Worm (Caenorhabditis elegans) whole organism, mixed stage, embryonic: ENCODE data around the gene srw-89.

Source experiments
- M03D4.4 ChIP-seq: sonication (generic microtip); optimal IDR thresholded peaks from 2 replicates; lab custom pipeline; 2017; ENCODE audit warnings: mild to moderate bottlenecking, missing genetic modification characterization, missing compliant biosample characterization
- bed-3 ChIP-seq: fragments of 200-800 bp; sonication (Bioruptor generic); optimal IDR thresholded peaks from 3 replicates; lab custom pipeline; 2018; ENCODE audit warnings: mild to moderate bottlenecking, missing genetic modification characterization, moderate library complexity, missing compliant biosample characterization
- blmp-1 ChIP-seq: fragments of 150-350 bp; optimal IDR thresholded peaks from 2 replicates; lab custom pipeline; 2014; ENCODE audit warnings: missing biosample characterization, missing genetic modification characterization
- ceh-39 ChIP-seq: fragments of 150-350 bp; optimal IDR thresholded peaks from 2 replicates; lab custom pipeline; 2014; ENCODE audit warnings: missing biosample characterization, missing genetic modification characterization
- ceh-83 ChIP-seq: fragments of 200-800 bp; sonication (Bioruptor generic); optimal IDR thresholded peaks from 2 replicates; lab custom pipeline; 2018; ENCODE audit warnings: mild to moderate bottlenecking, missing genetic modification characterization, missing compliant biosample characterization
- ces-1 ChIP-seq: fragments of 150-350 bp; optimal IDR thresholded peaks from 2 replicates; lab custom pipeline; 2014; ENCODE audit warnings: missing biosample characterization, missing genetic modification reagents, missing genetic modification characterization
- cnd-1 ChIP-seq: fragments of 200-800 bp; sonication (Bioruptor generic); optimal IDR thresholded peaks from 2 replicates; lab custom pipeline; 2018; ENCODE audit warnings: mild to moderate bottlenecking, missing genetic modification characterization, missing compliant biosample characterization
- drap-1 ChIP-seq: fragments of 200-800 bp; sonication (Bioruptor generic); optimal IDR thresholded peaks from 3 replicates; lab custom pipeline; 2018; ENCODE audit warnings: mild to moderate bottlenecking, missing genetic modification characterization, missing compliant biosample characterization
- elt-1 ChIP-seq: sonication (generic microtip); optimal IDR thresholded peaks from 2 replicates; lab custom pipeline; 2017; ENCODE audit warnings: missing genetic modification characterization, mild to moderate bottlenecking, missing compliant biosample characterization, antibody characterized with exemption, moderate library complexity, borderline replicate concordance; ENCODE audit not compliant: insufficient read depth
- elt-3 ChIP-seq: fragments of 150-350 bp; optimal IDR thresholded peaks from 2 replicates; lab custom pipeline; 2014; ENCODE audit warnings: missing biosample characterization, missing genetic modification characterization
- flh-1 ChIP-seq: fragments of 200-800 bp; sonication (Bioruptor generic); optimal IDR thresholded peaks from 2 replicates; lab custom pipeline; 2018; ENCODE audit warnings: mild to moderate bottlenecking, missing genetic modification characterization, moderate library complexity, missing compliant biosample characterization
- ham-2 ChIP-seq: fragments of 200-800 bp; sonication (Bioruptor generic); optimal IDR thresholded peaks from 2 replicates; lab custom pipeline; 2018; ENCODE audit warnings: mild to moderate bottlenecking, missing genetic modification characterization, missing compliant biosample characterization
- hlh-1 ChIP-seq: fragments of 150-350 bp; optimal IDR thresholded peaks from 2 replicates; lab custom pipeline; 2014; ENCODE audit warnings: missing biosample characterization, missing genetic modification reagents, missing genetic modification characterization
- lin-13 ChIP-seq: fragments of 150-350 bp; optimal IDR thresholded peaks from 2 replicates; lab custom pipeline; 2014; ENCODE audit warnings: missing biosample characterization, missing genetic modification characterization
- lin-32 ChIP-seq: fragments of 200-800 bp; sonication (Bioruptor generic); optimal IDR thresholded peaks from 2 replicates; lab custom pipeline; 2018; ENCODE audit warnings: mild to moderate bottlenecking, missing genetic modification characterization, missing compliant biosample characterization
- lsy-2 ChIP-seq: fragments of 150-350 bp; optimal IDR thresholded peaks from 2 replicates; lab custom pipeline; 2014; ENCODE audit warnings: missing biosample characterization, missing genetic modification characterization
- mab-5 ChIP-seq: fragments of 150-350 bp; optimal IDR thresholded peaks from 2 replicates; lab custom pipeline; 2014; ENCODE audit warnings: missing biosample characterization, missing genetic modification characterization
- mep-1 ChIP-seq: fragments of 150-350 bp; optimal IDR thresholded peaks from 2 replicates; lab custom pipeline; 2017; ENCODE audit warnings: missing biosample characterization, missing genetic modification reagents, missing genetic modification characterization, inconsistent platforms
- nhr-12 ChIP-seq: fragments of 150-350 bp; optimal IDR thresholded peaks from 2 replicates; lab custom pipeline; 2014; ENCODE audit warnings: missing biosample characterization, missing genetic modification characterization
- nhr-2 ChIP-seq: fragments of 150-350 bp; optimal IDR thresholded peaks from 2 replicates; lab custom pipeline; 2014; ENCODE audit warnings: missing biosample characterization, missing genetic modification characterization
- nhr-237 ChIP-seq: fragments of 150-350 bp; optimal IDR thresholded peaks from 2 replicates; lab custom pipeline; 2014; ENCODE audit warnings: missing biosample characterization, missing genetic modification characterization
- nhr-28 ChIP-seq: fragments of 150-350 bp; optimal IDR thresholded peaks from 2 replicates; lab custom pipeline; 2014; ENCODE audit warnings: missing biosample characterization, missing genetic modification characterization
- nhr-76 ChIP-seq: sonication (generic microtip); optimal IDR thresholded peaks from 2 replicates; lab custom pipeline; 2017; ENCODE audit warnings: missing biosample characterization, missing genetic modification characterization
- pha-4 ChIP-seq: fragments of 150-350 bp; optimal IDR thresholded peaks from 2 replicates; lab custom pipeline; 2018; ENCODE audit warnings: missing biosample characterization, missing genetic modification reagents, missing genetic modification characterization
- sem-2 ChIP-seq: fragments of 200-800 bp; sonication (Bioruptor generic); optimal IDR thresholded peaks from 2 replicates; lab custom pipeline; 2018; ENCODE audit warnings: mild to moderate bottlenecking, missing genetic modification characterization, missing compliant biosample characterization
- snpc-4 ChIP-seq: fragments of 150-350 bp; optimal IDR thresholded peaks from 2 replicates; lab custom pipeline; 2014; ENCODE audit warnings: missing biosample characterization, missing genetic modification characterization
- sptf-1 ChIP-seq: sonication (generic microtip); optimal IDR thresholded peaks from 2 replicates; lab custom pipeline; 2017; ENCODE audit warnings: mild to moderate bottlenecking, missing genetic modification characterization, moderate library complexity, missing compliant biosample characterization
- tbx-8 ChIP-seq: fragments of 200-800 bp; sonication (Bioruptor generic); optimal IDR thresholded peaks from 2 replicates; lab custom pipeline; 2018; ENCODE audit warnings: mild to moderate bottlenecking, missing genetic modification characterization, moderate library complexity, missing compliant biosample characterization
- unc-120 ChIP-seq: sonication (generic microtip); optimal IDR thresholded peaks from 2 replicates; lab custom pipeline; 2017; ENCODE audit warnings: missing genetic modification characterization, missing compliant biosample characterization; ENCODE audit not compliant: poor library complexity, severe bottlenecking
- unc-39 ChIP-seq: fragments of 150-350 bp; optimal IDR thresholded peaks from 2 replicates; lab custom pipeline; 2014; ENCODE audit warnings: missing biosample characterization, missing genetic modification characterization
- unc-62 ChIP-seq: fragments of 150-350 bp; optimal IDR thresholded peaks from 2 replicates; lab custom pipeline; 2014; ENCODE audit warnings: missing biosample characterization, missing genetic modification reagents, missing genetic modification characterization
- zip-8 ChIP-seq: fragments of 150-350 bp; optimal IDR thresholded peaks from 2 replicates; lab custom pipeline; 2014; ENCODE audit warnings: missing biosample characterization, missing genetic modification characterization
- ztf-11 ChIP-seq: fragments of 150-350 bp; optimal IDR thresholded peaks from 2 replicates; lab custom pipeline; 2014; ENCODE audit warnings: missing biosample characterization, missing genetic modification characterization

srw-89 gene

ce11 chrV:4038110-4038509, 21.2 kb downstream of the srw-89 start, which contains the start of gene C49G7.12:
TSS of gene C49G7.12 (plus strand) at chrV:4038410.
- TF ChIP-seq drap-1 (GFP tag; lab: Kevin White, UChicago) (no peak), snpc-4 (tag; lab: Kevin White, UChicago) (no peak), blmp-1 (no peak), sptf-1 (tag; lab: Kevin White, UChicago) (no peak), elt-1 (no peak), ceh-39 (no peak), ceh-83 (GFP tag; lab: Kevin White, UChicago) (no peak), nhr-2 (no peak), cnd-1 (tag; lab: Kevin White, UChicago) (no peak), bed-3 (GFP tag; lab: Kevin White, UChicago) (no peak), ces-1 (GFP tag; lab: Kevin White, UChicago) (no peak), mep-1 (tag; lab: Kevin White, UChicago) (no peak), unc-62 (GFP tag; lab: Kevin White, UChicago) (no peak), mab-5 (no peak), flh-1 (no peak), nhr-237 (no peak), nhr-76 (tag; lab: Kevin White, UChicago) (no peak), ztf-11 (tag; lab: Kevin White, UChicago) (no peak), pha-4 (no peak), nhr-12 (tag; lab: Kevin White, UChicago) (no peak)

ce11 chrV:4038557-4038956, 21.7 kb downstream of the srw-89 start:
- TF ChIP-seq ces-1 (GFP tag; lab: Kevin White, UChicago) (no peak), unc-120 (tag; lab: Kevin White, UChicago) (no peak), ham-2 (GFP tag; lab: Kevin White, UChicago) (no peak), sem-2 (GFP tag; lab: Kevin White, UChicago) (no peak), lin-32 (GFP tag; lab: Kevin White, UChicago) (no peak), snpc-4 (tag; lab: Kevin White, UChicago) (no peak), elt-3 (tag; lab: Kevin White, UChicago) (no peak)

ce11 chrV:4041853-4042424, 25.1 kb downstream of the srw-89 start, which contains the start of the genes C49G7.10 and irg-2:
TSS of gene C49G7.10 (minus strand) at chrV:4042021.
TSS of gene irg-2 (plus strand) at chrV:4042181.
- no peak for TF ChIP-seq snpc-4 (tag; lab: Kevin White, UChicago)
- TF ChIP-seq M03D4.4 (tag; lab: Kevin White, UChicago) = no peak
- no peak for TF ChIP-seq elt-3 (tag; lab: Kevin White, UChicago)
- no peak for TF ChIP-seq nhr-28 (tag; lab: Kevin White, UChicago)
- no peak for TF ChIP-seq sem-2 (GFP tag; lab: Kevin White, UChicago)
- no peak for TF ChIP-seq ztf-11 (tag; lab: Kevin White, UChicago)
- TF ChIP-seq cnd-1 (tag; lab: Kevin White, UChicago) = no peak
- no peak for TF ChIP-seq drap-1 (GFP tag; lab: Kevin White, UChicago)
- no peak for TF ChIP-seq ceh-39

- TF ChIP-seq unc-39 (tag; lab: Kevin White, UChicago) (no peak), nhr-2 (no peak), drap-1 (GFP tag; lab: Kevin White, UChicago) (no peak), nhr-28 (tag; lab: Kevin White, UChicago) (no peak), cnd-1 (tag; lab: Kevin White, UChicago) (no peak), lin-32 (GFP tag; lab: Kevin White, UChicago) (no peak), bed-3 (GFP tag; lab: Kevin White, UChicago) (no peak), sem-2 (GFP tag; lab: Kevin White, UChicago) (no peak), lin-13 (tag; lab: Kevin White, UChicago) (no peak), hlh-1 (tag; lab: Kevin White, UChicago) (no peak), lsy-2 (tag; lab: Kevin White, UChicago) (no peak), mep-1 (tag; lab: Kevin White, UChicago) (no peak), ham-2 (GFP tag; lab: Kevin White, UChicago) (no peak), unc-62 (GFP tag; lab: Kevin White, UChicago) (no peak)
Measured at ce11 chrV:4043632-4044031, 26.8 kb downstream of the srw-89 start, which contains the start of gene phat-3. TSS of gene phat-3 (plus strand) at chrV:4043932.

DNA sequence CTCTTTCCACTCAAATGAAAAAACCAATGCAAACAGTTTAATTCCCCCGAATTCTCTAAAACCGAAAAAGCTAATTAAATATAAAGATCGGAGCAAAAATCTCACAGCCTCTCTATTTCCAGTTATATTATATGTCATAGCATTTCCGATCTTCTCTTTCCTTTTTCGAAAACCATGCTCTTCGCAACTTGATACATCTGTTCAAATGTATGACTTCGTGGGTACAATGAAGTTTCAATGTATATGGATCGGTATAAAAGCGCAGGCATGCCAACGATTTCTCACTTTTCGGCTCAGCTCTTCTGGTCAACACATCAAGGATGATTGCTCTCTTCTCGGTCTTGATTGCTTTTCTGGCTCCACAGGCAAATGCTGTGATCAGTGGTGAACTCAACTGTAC, 29.2 kb downstream of the srw-89 start, which contains the start of gene phat-7:
Gene phat-7, plus strand, starts transcription at position 301 of the 400 bp plus-strand sequence.
- TF ChIP-seq tbx-8 (GFP tag; lab: Kevin White, UChicago) (no peak), snpc-4 (tag; lab: Kevin White, UChicago) (no peak), ham-2 (GFP tag; lab: Kevin White, UChicago) (no peak), zip-8 (tag; lab: Kevin White, UChicago) (no peak), blmp-1 (no peak)
